Fruit fly (Drosophila melanogaster): ENCODE results near the gene CG18178.

The CG18178 gene

dm6 chr3L:9767636-9768358 lies 48.9 kb upstream of the CG18178 start (continued):
- TF ChIP-seq Sox15 (GFP tag; optimal IDR thresholded peaks at IDR 0.05) (no peak), dsx (GFP tag; optimal IDR thresholded peaks at IDR 0.05; ENCODE audit: poor library complexity, severe bottlenecking) (peak; percentile 72)

DNA sequence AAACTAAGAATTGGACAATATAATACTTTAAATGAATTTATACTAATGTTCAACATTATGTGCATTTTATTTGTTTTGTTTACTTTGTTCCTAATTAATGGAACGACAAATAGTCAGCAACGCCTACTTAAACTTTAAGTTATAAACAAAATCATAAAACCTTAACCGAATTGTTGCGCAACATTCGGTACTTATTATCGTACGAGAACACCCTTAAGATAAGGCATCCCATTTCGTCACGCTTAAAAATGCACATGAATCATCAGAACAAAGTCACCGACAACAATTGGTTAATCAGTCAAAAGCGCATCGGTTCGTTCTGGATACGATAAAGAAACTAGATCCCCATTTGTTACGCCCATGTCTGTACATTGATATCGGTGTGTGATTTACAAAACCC lies 47.4 kb upstream of the CG18178 start:
- TF ChIP-seq eg (GFP tag; IDR thresholded peaks at IDR 0.05) (no peak), CG11902 (GFP tag; optimal IDR thresholded peaks at IDR 0.05) (no peak), acj6 (GFP tag; optimal IDR thresholded peaks at IDR 0.05) (no peak), vri (GFP tag; optimal IDR thresholded peaks at IDR 0.05) (peak; percentile 72), CG10669 (GFP tag; optimal IDR thresholded peaks at IDR 0.05) (no peak), pdm3 (GFP tag; optimal IDR thresholded peaks at IDR 0.05) (no peak), Sox15 (GFP tag; optimal IDR thresholded peaks at IDR 0.05) (no peak), lz (GFP tag; optimal IDR thresholded peaks at IDR 0.05) (no peak), Hr39 (GFP tag; optimal IDR thresholded peaks at IDR 0.05) (no peak), Sox102F (GFP tag; optimal IDR thresholded peaks at IDR 0.05) (no peak), achi (GFP tag; optimal IDR thresholded peaks at IDR 0.05) (no peak), cyc (GFP tag; optimal IDR thresholded peaks at IDR 0.05) (no peak), Eip78C (GFP tag) (peak; percentile 32), CG10631 (GFP tag; optimal IDR thresholded peaks at IDR 0.05) (no peak), Lpt (GFP tag; optimal IDR thresholded peaks at IDR 0.05) (no peak)

DNA sequence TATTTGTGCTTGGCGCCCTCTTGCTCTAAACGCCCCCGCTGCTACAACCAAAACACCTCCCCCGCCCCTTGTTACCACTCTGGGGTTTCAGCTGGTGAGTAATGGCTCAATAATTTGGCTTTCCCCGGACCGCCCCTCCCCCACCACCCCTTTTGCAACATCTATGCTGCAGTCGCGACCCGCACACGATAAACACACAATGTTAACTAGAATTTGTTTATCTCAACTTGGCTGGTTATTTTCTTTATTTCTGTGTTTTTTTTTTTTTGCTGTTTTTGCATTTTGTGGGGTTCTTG lies 46.7 kb upstream of the CG18178 start:
- TF ChIP-seq achi (GFP tag; optimal IDR thresholded peaks at IDR 0.05) (no peak), lz (GFP tag; optimal IDR thresholded peaks at IDR 0.05) (no peak), CG6163 (GFP tag; IDR thresholded peaks at IDR 0.05) (no peak)

DNA sequence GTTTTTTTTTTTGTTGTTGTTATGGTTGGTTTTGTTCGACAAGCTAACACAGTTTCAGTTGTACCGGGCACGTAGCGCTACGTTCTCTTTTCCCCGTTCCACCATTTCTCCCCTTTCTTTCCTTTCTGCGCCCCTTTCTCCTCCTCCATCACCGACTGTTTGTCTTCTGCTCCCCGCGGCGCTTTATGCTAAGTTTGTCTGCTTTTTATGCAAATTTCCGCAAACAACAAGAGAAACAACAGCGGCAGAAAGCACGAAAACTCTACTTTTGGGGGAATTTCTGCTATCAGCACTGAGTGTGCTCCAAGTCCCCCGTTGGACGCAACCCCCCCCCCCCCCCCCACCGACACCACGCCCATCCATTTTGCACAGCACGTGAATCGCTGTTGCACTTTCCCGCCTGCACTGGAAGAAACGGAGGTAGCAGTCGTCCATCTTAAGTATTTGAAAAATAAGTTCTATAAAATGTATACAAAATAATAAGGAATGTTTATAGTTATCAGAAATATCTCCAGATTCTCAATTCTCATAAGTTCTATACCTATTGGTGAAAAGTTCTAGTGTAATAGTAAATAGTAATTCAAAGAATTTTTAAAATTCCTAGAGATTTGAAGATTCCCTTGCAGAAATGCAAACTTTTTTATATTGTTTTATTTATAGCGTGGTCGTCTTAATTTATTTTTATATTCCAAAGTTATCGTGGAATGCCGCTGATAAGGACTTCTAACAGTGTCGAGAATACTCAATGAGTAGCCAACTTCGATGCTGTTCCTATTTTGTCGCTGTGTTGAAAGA lies 46.2 kb upstream of the CG18178 start:
- TF ChIP-seq Eip75B (GFP tag; optimal IDR thresholded peaks at IDR 0.05) (no peak), CG6276 (GFP tag; optimal IDR thresholded peaks at IDR 0.05) (peak; percentile 56), spab (GFP tag; optimal IDR thresholded peaks at IDR 0.05) (no peak), pdm3 (GFP tag; optimal IDR thresholded peaks at IDR 0.05) (no peak), Blimp-1 (GFP tag; optimal IDR thresholded peaks at IDR 0.05) (peak; percentile 43), salr (GFP tag; optimal IDR thresholded peaks at IDR 0.05) (peak in 1 of 2 experiments; percentile 28), Hr38 (GFP tag; optimal IDR thresholded peaks at IDR 0.05) (no peak), eg (GFP tag; IDR thresholded peaks at IDR 0.05) (peak; percentile 54; the same call in 2 of the 3 replicates), lz (GFP tag; optimal IDR thresholded peaks at IDR 0.05) (no peak), CG7368 (GFP tag; optimal IDR thresholded peaks at IDR 0.05) (no peak), dsx (GFP tag; optimal IDR thresholded peaks at IDR 0.05; ENCODE audit: poor library complexity, severe bottlenecking) (no peak), fd59A (GFP tag; optimal IDR thresholded peaks at IDR 0.05) (no peak), svp (GFP tag) (peak; percentile 65), acj6 (GFP tag; optimal IDR thresholded peaks at IDR 0.05) (peak; percentile 32), esn (GFP tag; optimal IDR thresholded peaks at IDR 0.05) (peak; percentile 30), vri (GFP tag; optimal IDR thresholded peaks at IDR 0.05) (no peak), CG8319 (GFP tag; optimal IDR thresholded peaks at IDR 0.05) (no peak), CG9139 (GFP tag; optimal IDR thresholded peaks at IDR 0.05) (no peak), CG11902 (GFP tag; optimal IDR thresholded peaks at IDR 0.05) (no peak), CG10669 (GFP tag; optimal IDR thresholded peaks at IDR 0.05) (peak; percentile 26), Hr4 (GFP tag; optimal IDR thresholded peaks at IDR 0.05) (peak; percentile 34), Hr39 (GFP tag; optimal IDR thresholded peaks at IDR 0.05) (no peak), CG6808 (GFP tag; optimal IDR thresholded peaks at IDR 0.05) (peak; percentile 9), CG10631 (GFP tag; optimal IDR thresholded peaks at IDR 0.05) (peak; percentile 39), Smox (GFP tag; optimal IDR thresholded peaks at IDR 0.05) (peak; percentile 18), fd85E (GFP tag; optimal IDR thresholded peaks at IDR 0.05) (no peak), Ets96B (tag; optimal IDR thresholded peaks at IDR 0.05) (peak; percentile 37), Eip93F (GFP tag; optimal IDR thresholded peaks at IDR 0.05) (no peak), CG6792 (GFP tag; optimal IDR thresholded peaks at IDR 0.05) (no peak), dac (GFP tag; optimal IDR thresholded peaks at IDR 0.05) (peak; percentile 16), Ets21C (GFP tag; optimal IDR thresholded peaks at IDR 0.05) (no peak), CG6854 (GFP tag; optimal IDR thresholded peaks at IDR 0.05) (no peak), CG6163 (GFP tag; IDR thresholded peaks at IDR 0.05) (no peak; the same call in 2 of the 3 replicates), CG1621 (tag; optimal IDR thresholded peaks at IDR 0.05) (no peak), CG31627 (GFP tag; optimal IDR thresholded peaks at IDR 0.05) (peak; percentile 24), CG3919 (GFP tag; optimal IDR thresholded peaks at IDR 0.05) (peak; percentile 57)
